Worm (Caenorhabditis elegans) whole organism, dauer: ENCODE data around the gene clec-257.
"Not testable (repeated sequence)": the region's sequence is repeated elsewhere in the genome, so short reads cannot be mapped to it uniquely, and the experiment has no call there.

Experiments used
- unc-62 ChIP-seq: sonication (generic microtip); optimal IDR thresholded peaks from 2 replicates; lab custom pipeline; 2017; ENCODE audit warnings: missing biosample characterization, missing genetic modification reagents, missing genetic modification characterization

clec-257 gene

DNA sequence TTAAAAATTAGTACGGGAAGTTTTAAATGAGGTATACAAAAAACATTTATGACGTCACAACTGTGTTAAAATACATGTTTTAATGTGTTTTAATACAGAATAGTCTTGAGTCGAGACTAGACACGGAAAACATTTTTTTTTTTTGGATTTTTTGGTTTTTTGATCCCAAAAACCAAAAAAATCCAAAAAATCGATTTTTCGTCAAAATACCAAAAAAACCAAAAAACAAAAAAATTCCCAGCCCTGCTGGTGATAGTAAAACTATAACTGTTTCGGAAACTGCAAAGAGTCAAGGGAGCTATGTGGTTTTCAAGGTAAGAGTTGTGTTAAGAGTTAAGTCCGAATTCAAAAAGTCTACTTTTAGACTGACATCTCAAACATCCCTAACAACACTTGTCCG lies 11.8 kb upstream of the clec-257 start, which contains the start of gene F11D11.4:
F11D11.4 (plus strand) TSS at position 301 of the 400 bp plus-strand sequence.
- TF ChIP-seq unc-62 = no peak

DNA sequence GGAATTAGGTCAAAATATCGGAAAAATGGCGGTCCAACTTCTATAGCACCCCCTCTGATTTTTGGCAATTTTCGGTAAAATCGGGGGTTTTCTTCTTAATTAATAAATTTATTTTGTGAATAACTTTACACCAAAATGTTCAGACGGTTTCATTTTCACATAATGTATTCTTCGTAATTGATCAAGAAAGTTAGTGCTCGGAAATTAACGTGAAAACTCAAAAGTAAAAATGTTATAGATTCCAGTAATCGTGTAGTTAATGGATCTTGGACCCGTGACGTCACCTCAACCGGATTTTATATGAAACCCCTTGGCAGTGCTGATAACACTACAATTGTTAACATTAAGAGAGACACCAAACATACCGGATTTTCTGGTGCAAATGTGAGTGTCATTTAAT lies 10.8 kb upstream of the clec-257 start, which contains the start of gene F11D11.22:
F11D11.22 (plus strand) TSS at position 301 of the 400 bp plus-strand sequence.
- TF ChIP-seq unc-62 = not testable (repeated sequence)

DNA sequence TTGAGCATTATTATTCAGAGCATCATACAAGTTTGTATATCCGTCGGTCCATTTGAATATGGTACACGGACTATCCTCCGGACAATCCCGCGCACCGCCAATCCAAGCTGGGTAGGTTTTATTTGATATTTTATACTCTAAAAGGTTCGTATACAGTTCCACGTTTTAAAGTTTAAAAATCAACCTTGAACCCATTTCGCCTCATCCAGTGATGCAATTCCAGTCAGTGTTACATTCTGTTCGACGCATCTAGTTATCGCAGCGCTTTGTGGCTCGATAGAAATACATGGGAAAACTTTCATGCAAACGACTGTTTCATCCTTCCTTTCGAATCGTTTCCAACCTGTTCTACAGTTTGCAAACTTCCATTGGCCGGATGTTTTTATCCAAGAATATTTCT lies 3.0 kb upstream of the clec-257 start:
- TF ChIP-seq unc-62 = no peak

DNA sequence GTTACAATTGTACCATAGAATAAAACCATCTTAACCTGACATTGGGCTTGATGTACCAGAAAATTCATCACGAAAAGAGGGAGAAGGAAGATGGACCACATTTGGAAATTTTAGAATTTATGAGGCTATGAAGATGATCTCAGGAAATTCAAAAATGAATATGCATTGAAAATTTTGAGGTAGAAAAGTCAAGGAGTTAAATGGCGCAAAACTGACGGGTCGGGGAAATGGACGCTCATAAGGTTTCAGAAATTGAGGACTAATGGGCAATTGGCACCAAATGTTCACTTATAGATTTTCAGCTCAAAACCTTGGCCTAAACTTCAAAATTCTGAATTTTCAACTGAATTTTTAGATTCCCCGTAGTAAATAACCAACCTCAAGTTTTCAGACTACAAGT lies 2.2 kb upstream of the clec-257 start, which contains the start of gene clec-255:
clec-255 (minus strand) TSS at position 101 of the 400 bp plus-strand sequence.
- TF ChIP-seq unc-62 = no peak

DNA sequence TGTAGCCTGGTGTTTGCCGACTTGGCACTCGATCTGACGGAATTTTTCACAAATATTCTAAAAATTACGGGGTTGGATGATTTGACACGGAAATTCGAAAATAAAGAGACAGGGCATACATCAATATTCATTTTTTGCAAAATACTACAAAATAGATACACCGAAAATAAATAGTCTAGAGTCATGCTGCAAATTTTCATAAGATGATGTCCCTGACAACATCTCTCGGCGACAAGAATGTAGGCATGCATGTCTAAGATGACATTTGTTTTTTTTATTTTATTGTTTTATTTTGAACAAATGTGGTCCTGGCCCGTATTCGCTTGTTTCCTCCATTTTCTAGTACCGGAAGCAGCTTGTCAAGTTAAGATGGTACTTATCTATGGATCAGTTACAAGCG lies 1.5 kb upstream of the clec-257 start, which contains the start of gene clec-256:
clec-256 (plus strand) TSS at position 301 of the 400 bp plus-strand sequence.
- no peak for TF ChIP-seq unc-62

DNA sequence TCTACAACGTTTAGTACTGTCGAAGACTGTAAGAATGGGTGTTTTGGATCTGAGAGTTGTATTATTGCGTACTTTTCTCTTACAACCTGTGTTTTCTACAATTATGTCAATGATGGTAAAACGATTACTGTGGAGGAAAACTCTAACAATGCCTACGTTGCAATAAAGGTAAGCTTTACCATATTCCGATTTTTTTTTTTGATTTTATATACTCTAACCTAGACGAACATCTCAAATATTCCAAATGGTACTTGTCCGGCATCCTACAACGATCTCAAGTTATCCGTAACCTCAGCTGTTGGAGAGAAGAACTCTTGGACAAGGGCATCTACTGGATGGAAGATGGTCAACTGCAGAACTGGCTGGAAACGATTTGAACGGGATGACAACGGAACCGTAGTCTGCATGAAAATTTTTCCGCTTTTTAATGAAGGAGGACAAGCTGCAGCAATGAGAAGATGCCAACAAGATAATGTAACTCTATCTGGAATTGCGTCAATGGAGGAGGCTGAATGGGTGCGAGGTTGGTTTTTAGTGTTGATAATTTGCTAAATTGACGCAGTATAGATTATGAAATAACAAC lies 966 bp upstream of the clec-257 start:
- TF ChIP-seq unc-62 = no peak

DNA sequence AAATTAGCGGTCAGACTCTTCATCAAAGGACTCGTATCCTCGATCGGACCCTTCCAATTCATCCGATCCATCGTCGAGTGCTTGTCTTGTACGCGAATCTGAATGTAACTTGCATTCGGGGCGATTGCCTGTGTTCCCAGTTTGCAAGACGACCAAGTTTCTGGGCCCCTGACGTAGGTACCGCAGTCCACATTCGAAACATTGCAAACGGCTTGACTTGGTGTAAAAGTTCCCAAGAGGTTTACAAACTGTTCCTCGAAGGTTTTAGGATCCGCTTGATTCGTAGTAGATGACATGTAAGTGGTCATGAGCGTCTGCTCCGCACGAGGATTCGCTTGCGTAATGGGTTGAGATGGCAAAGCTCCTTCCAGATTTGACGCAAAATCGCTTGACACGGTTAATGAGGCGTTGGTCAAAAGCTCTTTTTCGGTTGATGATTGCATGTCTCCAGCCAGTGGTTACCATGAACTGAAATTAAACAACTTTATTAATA lies 3.4 kb downstream of the clec-257 start, which contains the start of gene Y17D7B.4:
Y17D7B.4 (minus strand) TSS at position 443 of the 493 bp plus-strand sequence.
- no peak for TF ChIP-seq unc-62

DNA sequence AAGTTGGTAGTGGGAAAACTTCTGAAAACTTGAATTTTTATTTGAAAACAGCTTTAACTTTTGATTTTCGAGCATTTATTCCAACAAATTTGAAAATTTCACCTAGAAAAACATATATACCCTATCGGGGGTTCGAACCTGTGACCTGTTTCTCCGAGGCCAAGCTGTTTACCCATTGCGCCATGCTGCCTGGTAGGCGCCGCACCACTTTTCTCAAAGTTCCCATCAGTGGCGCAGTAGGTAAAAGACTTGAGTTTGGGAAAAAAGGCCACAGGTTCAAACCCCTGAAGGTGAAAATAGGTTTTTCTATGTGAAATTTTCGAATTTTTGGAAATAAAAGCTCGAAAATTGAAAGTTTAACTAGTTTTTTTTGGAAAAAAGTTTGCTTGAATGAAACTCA lies 7.7 kb downstream of the clec-257 start:
- TF ChIP-seq unc-62 = no peak

DNA sequence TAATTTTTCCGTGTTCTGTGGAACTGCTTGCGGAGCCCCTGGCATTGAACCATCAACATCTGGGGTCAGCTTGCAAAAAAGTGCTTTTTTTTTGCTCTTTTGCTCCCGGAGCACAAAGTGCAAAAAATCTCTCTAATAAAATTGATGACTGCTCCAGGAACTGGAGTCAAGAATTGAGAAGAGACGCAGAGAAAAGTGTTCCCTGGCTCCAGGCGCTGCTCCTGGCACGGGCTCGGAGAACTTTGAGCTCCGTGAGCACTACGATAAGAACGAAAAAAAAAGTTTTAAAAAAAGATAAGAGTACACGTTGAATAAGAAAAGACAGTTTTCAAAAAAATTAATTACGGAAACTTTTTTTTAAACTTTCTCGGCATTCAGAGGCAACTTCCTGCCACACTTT lies 9.9 kb downstream of the clec-257 start:
- no peak for TF ChIP-seq unc-62

DNA sequence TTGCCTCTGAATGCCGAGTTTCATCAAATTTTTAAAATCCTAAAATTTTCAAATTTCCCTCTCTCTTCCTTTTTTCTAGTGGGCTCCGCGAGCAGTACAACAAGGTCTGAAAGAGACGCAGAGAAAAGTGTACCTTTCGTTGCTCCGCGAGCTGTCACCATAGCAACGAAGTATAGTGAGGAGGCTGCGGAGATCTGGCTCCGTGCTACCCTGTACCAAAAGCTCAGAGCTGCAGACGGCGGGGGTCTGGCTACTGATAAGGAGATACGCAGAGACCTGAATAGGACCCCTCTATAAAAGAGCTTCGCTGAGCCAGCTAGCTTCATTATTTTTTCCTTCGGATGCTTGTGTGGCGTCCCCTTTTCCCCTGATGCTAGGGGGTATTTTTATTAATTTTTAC lies 10.6 kb downstream of the clec-257 start, which contains the start of gene Y17D7B.10:
Y17D7B.10 (plus strand) TSS at position 243 of the 400 bp plus-strand sequence.
- no peak for TF ChIP-seq unc-62

DNA sequence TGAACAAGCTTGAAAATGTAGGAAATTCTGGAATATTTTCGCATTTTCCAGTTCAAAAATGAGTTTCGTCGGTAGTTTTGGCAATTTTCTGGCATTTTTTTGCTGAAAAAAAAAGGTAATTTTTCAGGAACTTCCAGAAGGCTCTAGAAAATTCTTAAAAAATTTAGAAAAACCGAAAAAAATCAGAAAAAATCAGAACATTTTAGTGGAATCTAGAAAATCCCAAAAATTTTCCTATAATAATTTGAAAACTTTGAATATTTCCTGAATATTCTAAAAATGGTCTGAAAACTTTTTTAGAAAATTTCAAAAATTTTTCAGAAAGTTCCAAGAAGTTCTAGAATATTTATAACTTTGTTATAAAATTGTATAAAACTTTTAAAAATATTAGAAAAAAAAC lies 13.8 kb downstream of the clec-257 start, which contains the start of gene Y17D7B.3:
Y17D7B.3 (minus strand) TSS at position 101 of the 400 bp plus-strand sequence.
- TF ChIP-seq unc-62 = no peak

DNA sequence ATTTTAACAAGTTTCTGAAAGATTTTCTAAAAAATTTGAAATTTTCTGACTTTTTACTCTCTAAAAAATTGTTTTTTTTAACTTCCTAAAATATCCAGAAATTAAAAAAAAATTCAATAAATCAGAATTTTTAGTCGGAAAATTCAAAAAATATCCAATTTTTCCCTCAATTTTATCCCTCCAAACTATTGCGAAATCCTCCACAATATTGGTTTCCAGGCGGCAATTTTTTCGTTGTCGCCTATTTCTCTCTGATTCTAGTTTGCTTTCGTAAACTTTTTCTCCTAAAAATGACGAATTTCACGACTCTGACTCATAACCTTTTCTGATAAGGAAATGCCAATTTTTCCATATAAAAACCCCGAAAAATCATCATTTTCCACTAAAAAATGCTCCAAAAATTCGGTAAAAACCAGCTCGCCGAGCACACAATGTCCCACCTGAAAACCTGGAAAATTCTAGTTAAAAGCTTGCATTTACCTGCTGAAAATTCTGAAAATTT lies 14.6 kb downstream of the clec-257 start, which contains the start of gene Y17D7B.2:
Y17D7B.2 (plus strand) TSS at position 323 of the 502 bp plus-strand sequence.
- TF ChIP-seq unc-62 = no peak

DNA sequence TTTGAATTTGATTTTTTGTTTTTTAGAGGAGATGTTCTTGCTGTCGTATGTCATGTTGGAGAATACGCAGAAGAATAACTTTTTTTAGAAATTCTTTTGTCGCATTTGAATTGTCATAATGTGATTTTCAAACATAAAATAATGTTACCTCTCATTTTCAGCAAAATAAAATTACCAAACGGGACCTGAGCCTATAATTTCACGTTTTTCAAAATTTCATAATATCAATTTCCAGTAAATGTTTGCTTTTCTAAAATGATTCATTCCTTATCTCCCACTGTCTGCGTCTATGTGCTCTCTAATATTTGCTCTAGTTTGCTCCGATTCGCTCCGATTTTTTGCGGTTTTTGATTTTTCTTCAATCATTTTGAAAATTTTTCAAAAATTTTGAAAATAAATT lies 17.8 kb downstream of the clec-257 start, which contains the start of gene nhr-231:
nhr-231 (plus strand) TSS at position 301 of the 400 bp plus-strand sequence.
- no peak for TF ChIP-seq unc-62

DNA sequence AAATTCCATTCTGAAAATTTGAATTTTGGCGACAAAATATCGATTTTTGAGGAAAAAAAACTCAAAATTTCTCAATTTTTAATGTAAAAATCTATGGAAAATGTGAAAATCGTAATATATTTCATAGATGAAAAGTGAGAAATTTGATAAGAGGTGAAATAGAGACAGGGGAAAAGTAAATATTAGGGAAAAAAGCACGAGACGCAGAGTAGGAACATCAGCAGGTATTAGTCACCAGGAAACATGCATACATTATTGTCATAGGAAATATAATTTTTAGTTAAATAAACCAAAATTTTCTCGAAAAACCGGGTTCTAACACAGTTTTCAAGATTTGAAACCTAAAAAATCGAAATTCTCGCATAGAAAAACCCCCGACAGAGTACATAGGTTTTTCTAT lies 27.9 kb downstream of the clec-257 start, which contains the start of gene nhr-170:
nhr-170 (minus strand) TSS at position 16 of the 400 bp plus-strand sequence.
- TF ChIP-seq unc-62 = no peak

DNA sequence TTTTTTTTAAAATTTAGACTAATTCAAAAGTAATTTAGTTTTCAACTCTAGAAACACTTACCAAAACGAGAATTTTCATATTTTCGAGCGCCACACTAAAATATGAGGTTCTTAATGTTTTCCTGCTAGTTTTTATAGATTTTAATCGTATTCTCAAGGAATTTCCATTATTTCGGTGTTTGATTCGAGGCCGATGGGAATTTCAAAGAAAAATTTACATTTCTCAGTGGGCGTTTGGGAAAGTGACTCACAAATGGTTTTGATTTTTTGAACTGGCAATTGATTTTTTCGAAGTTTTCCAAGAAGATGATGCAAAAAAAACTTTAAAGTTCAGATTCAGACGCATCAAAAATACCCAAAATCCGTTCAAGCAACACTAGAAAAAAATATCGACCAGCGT lies 29.2 kb downstream of the clec-257 start, which contains the start of gene C54E10.11:
C54E10.11 (minus strand) TSS at position 101 of the 400 bp plus-strand sequence.
- no peak for TF ChIP-seq unc-62

DNA sequence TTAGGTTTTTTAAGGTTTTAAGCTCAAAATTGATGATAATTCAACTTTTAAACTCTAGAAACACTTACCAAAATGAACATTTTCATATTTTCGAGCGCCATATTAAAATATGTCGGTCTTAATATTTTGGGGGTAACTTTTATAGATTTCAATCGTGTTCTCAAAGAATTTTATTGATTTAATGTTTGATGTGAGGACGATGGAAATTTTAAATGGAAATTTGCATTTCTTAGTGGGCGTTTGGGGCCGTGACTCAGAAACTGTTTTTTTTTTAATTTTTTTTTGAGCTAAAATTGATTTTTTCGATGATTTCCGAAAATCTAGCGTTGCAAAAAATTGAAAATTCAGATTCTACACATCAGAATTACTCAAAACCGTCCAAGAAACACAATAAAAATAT lies 30.4 kb downstream of the clec-257 start, which contains the start of gene C54E10.10:
C54E10.10 (minus strand) TSS at position 101 of the 400 bp plus-strand sequence.
- no peak for TF ChIP-seq unc-62

DNA sequence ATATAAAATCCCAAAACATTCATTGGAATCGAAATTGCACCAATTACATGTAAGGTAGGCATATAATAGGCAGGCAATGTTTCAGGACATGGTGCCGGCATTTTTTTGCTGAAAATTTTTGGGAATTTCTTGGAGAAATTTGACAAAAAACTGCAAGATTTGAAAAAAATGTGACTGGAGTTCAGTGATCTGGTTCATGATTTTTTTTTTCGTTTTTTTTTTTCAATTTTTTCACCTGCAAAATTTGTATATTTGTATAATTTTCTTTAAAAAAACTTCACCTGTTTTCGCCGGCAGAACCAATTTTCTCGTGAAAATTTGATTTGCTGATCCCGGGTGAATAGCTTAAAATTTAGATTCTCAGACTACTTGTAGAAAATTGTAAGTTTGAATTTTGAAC lies 33.5 kb downstream of the clec-257 start, which contains the start of gene sri-10:
sri-10 (minus strand) TSS at position 101 of the 400 bp plus-strand sequence.
- no peak for TF ChIP-seq unc-62
